Fruit fly (Drosophila melanogaster) whole organism, prepupa: Measurements from ENCODE around the gene Cyp313b1.

Experiments used
- CG1621 ChIP-seq: fragments of 200-800 bp; sonication (Bioruptor generic); optimal IDR thresholded peaks from 3 replicates; lab custom pipeline; 2018; ENCODE audit warnings: missing biosample characterization, mild to moderate bottlenecking, missing genetic modification characterization
- CG31627 ChIP-seq: fragments of 200-800 bp; sonication (Bioruptor generic); optimal IDR thresholded peaks from 3 replicates; lab custom pipeline; 2016; ENCODE audit warnings: missing biosample characterization, missing genetic modification characterization
- CG3919 ChIP-seq: fragments of 200-800 bp; sonication (Bioruptor generic); optimal IDR thresholded peaks from 3 replicates; lab custom pipeline; 2016; ENCODE audit warnings: missing biosample characterization, missing genetic modification characterization
- CG6854 ChIP-seq: fragments of 200-800 bp; sonication (Bioruptor generic); optimal IDR thresholded peaks from 2 replicates; lab custom pipeline; 2017; ENCODE audit warnings: missing biosample characterization, mild to moderate bottlenecking, missing genetic modification characterization
- CG8319 ChIP-seq: fragments of 200-800 bp; sonication (Bioruptor generic); optimal IDR thresholded peaks from 3 replicates; lab custom pipeline; 2016; ENCODE audit warnings: missing biosample characterization, missing genetic modification characterization
- CG8632 ChIP-seq: fragments of 200-800 bp; sonication (Bioruptor generic); optimal IDR thresholded peaks from 3 replicates; lab custom pipeline; 2016; ENCODE audit warnings: missing biosample characterization, missing genetic modification characterization
- CG9139 ChIP-seq: fragments of 200-800 bp; sonication (Bioruptor generic); optimal IDR thresholded peaks from 3 replicates; lab custom pipeline; 2017; ENCODE audit warnings: missing biosample characterization, mild to moderate bottlenecking, missing genetic modification characterization
- Eip75B ChIP-seq: fragments of 200-800 bp; sonication (Bioruptor generic); optimal IDR thresholded peaks from 3 replicates; lab custom pipeline; 2016; ENCODE audit warnings: missing biosample characterization, missing genetic modification characterization
- Eip78C ChIP-seq: fragments of 200-800 bp; sonication (Bioruptor generic); peaks from one replicate; lab custom pipeline; 2016; ENCODE audit warnings: missing biosample characterization, missing genetic modification characterization
- Hr4 ChIP-seq: fragments of 200-800 bp; sonication (Bioruptor generic); optimal IDR thresholded peaks from 3 replicates; lab custom pipeline; 2016; ENCODE audit warnings: missing biosample characterization, missing genetic modification characterization
- acj6 ChIP-seq: fragments of 200-800 bp; sonication (Bioruptor generic); optimal IDR thresholded peaks from 3 replicates; lab custom pipeline; 2016; ENCODE audit warnings: missing biosample characterization, missing genetic modification characterization
- cyc ChIP-seq: fragments of 200-800 bp; sonication (Bioruptor generic); optimal IDR thresholded peaks from 3 replicates; lab custom pipeline; 2016; ENCODE audit warnings: missing biosample characterization, missing genetic modification characterization
- dac ChIP-seq: fragments of 200-800 bp; sonication (Bioruptor generic); optimal IDR thresholded peaks from 2 replicates; lab custom pipeline; 2017; ENCODE audit warnings: missing biosample characterization, mild to moderate bottlenecking, missing genetic modification characterization
- dsx ChIP-seq: fragments of 200-800 bp; optimal IDR thresholded peaks from 3 replicates; lab custom pipeline; 2019; ENCODE audit warnings: missing biosample characterization, mild to moderate bottlenecking, missing genetic modification characterization, moderate library complexity; ENCODE audit not compliant: poor library complexity, severe bottlenecking

DNA sequence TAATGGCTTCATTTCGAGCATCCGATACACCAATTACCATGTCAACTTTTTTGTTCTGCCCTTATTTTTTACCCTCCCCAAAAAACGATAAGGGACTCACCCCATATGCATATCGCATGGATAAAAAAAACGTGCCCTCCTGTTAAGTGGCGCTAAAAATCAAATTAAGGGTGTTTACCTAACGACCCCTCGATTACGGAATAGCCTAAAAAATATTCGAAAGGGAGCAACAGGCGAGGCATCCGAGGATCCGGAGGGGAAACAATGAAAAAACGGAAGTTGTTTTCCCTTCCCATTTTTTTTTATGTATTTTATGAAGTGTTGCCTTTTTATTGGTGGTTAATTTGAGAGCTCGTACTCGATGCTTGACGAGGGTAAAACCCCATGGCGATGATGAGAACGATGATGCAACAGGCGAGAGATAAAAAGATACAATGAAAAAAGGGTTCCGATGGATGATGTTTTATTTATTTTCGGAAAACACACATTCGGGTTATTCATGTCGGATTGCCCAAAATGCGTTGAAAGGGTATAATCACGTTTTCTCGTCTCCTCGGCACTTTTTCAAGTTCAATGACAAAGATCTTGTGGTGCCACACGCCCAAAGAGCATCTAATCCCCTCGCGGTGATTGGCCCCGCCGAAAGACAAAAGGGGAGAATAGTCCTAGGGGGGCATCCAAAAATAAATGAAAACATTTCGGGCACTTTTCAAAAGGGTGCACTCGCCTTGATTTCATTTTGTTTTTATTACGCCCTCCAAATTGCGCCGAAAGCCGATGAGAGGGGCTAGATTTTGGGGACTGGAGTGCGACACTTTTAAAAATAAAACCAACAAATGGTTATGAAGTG, 39.1 kb upstream of the Cyp313b1 start, which contains the start of gene CG44227:
- TF ChIP-seq dac (no peak), dsx (GFP tag; lab: Kevin White, UChicago) (no peak), CG3919 (GFP tag; lab: Kevin White, UChicago) (no peak), CG31627 (GFP tag; lab: Kevin White, UChicago) (no peak), Eip78C (GFP tag; lab: Kevin White, UChicago) (no peak), CG6854 (GFP tag; lab: Kevin White, UChicago) (no peak), CG9139 (GFP tag; lab: Kevin White, UChicago) (no peak), Eip75B (GFP tag; lab: Kevin White, UChicago) (no peak), CG8319 (GFP tag; lab: Kevin White, UChicago) (no peak), acj6 (no peak), CG8632 (GFP tag; lab: Kevin White, UChicago) (no peak), CG1621 (tag; lab: Kevin White, UChicago) (no peak), cyc (GFP tag; lab: Kevin White, UChicago) (no peak), Hr4 (no peak)
